Fruit fly (Drosophila melanogaster): ENCODE measurements around the gene RnpS1.

Gene RnpS1

DNA sequence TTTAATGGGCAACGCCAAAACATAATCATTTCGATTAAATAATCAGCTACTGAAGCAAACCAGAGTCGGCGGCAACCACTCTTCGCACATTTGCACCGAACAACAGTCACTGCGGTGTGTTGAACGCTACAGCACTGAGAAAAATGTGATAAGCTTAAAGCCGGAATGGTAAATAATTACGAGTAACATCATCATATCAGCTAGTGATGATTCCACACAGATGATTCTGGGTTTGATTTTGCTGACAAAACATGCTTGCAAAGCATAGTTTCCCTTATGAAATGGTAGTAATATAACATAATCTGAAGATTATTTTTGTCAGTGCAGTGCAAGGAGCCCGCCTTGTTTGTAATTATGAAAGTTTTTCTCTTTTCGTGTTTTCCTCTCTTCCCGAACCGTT, 46.3 kb downstream of the RnpS1 start (continued):
- TF ChIP-seq HLH3B (GFP tag; IDR thresholded peaks at IDR 0.05), result 0 out of 2 replicates have a peak, but pooled peaks have one; percentile 31
- TF ChIP-seq row (GFP tag; IDR thresholded peaks at IDR 0.05), result peak; percentile 58; the same call in 2 of the 3 replicates
- TF ChIP-seq B-H2 (GFP tag; optimal IDR thresholded peaks at IDR 0.05), result no peak
- TF ChIP-seq ind (GFP tag; optimal IDR thresholded peaks at IDR 0.05), result peak; percentile 35
- peak; percentile 12 for TF ChIP-seq CG9727 (GFP tag; optimal IDR thresholded peaks at IDR 0.05)
- no peak for TF ChIP-seq Rfx (GFP tag; IDR thresholded peaks at IDR 0.05)
- TF ChIP-seq luna (GFP tag; optimal IDR thresholded peaks at IDR 0.05), result no peak
- peak; percentile 12 for TF ChIP-seq CG7786 (GFP tag; optimal IDR thresholded peaks at IDR 0.05)
- no peak for TF ChIP-seq CG3163 (GFP tag; optimal IDR thresholded peaks at IDR 0.05)
- TF ChIP-seq Lhr (GFP tag; optimal IDR thresholded peaks at IDR 0.05), result peak; percentile 30
- peak; percentile 25 for TF ChIP-seq her (GFP tag; optimal IDR thresholded peaks at IDR 0.05)
- TF ChIP-seq Antp (GFP tag; optimal IDR thresholded peaks at IDR 0.05), result peak; percentile 58
- no peak for TF ChIP-seq CG32767 (GFP tag; IDR thresholded peaks at IDR 0.05)
- TF ChIP-seq CG17568 (GFP tag; optimal IDR thresholded peaks at IDR 0.05), result no peak
- no peak for TF ChIP-seq Myb (GFP tag; optimal IDR thresholded peaks at IDR 0.05)
- peak; percentile 35 for TF ChIP-seq CG30431 (GFP tag; optimal IDR thresholded peaks at IDR 0.05)
- TF ChIP-seq nmo (GFP tag; optimal IDR thresholded peaks at IDR 0.05), result no peak
- no peak; the same call in 1 of the 2 replicates for TF ChIP-seq CG8765 (GFP tag; IDR thresholded peaks at IDR 0.05)
- no peak for TF ChIP-seq CG10147 (GFP tag; optimal IDR thresholded peaks at IDR 0.05)
- TF ChIP-seq mirr (GFP tag; optimal IDR thresholded peaks at IDR 0.05), result no peak
- TF ChIP-seq NFAT (GFP tag; IDR thresholded peaks at IDR 0.05), result no peak
- peak; percentile 78 for TF ChIP-seq dmrt11E (tag; optimal IDR thresholded peaks at IDR 0.05)
- TF ChIP-seq gem (tag; optimal IDR thresholded peaks at IDR 0.05), result peak; percentile 78
- peak; percentile 54 for TF ChIP-seq CG2678 (tag; optimal IDR thresholded peaks at IDR 0.05)
- no peak for TF ChIP-seq zen2 (GFP tag; IDR thresholded peaks at IDR 0.05; ENCODE audit: partially characterized antibody)
- peak; percentile 53 for TF ChIP-seq CG8359 (GFP tag; optimal IDR thresholded peaks at IDR 0.05; ENCODE audit: borderline replicate concordance)
- TF ChIP-seq slou (GFP tag; optimal IDR thresholded peaks at IDR 0.05), result no peak
- TF ChIP-seq CG4360 (GFP tag; IDR thresholded peaks at IDR 0.05), result no peak
- no peak for TF ChIP-seq CG8281 (tag; optimal IDR thresholded peaks at IDR 0.05)
- TF ChIP-seq bab2 (GFP tag; optimal IDR thresholded peaks at IDR 0.05), result no peak
- no peak for TF ChIP-seq lbe (GFP tag; optimal IDR thresholded peaks at IDR 0.05)
- no peak for TF ChIP-seq YL-1 (GFP tag; optimal IDR thresholded peaks at IDR 0.05)
- TF ChIP-seq cg (GFP tag; optimal IDR thresholded peaks at IDR 0.05), result no peak
- peak; percentile 36 for TF ChIP-seq slp2 (GFP tag; optimal IDR thresholded peaks at IDR 0.05)
- TF ChIP-seq hb (GFP tag; IDR thresholded peaks at IDR 0.05; ENCODE audit: partially characterized antibody), result no peak
- peak; percentile 63 for TF ChIP-seq unpg (GFP tag; optimal IDR thresholded peaks at IDR 0.05)
- no peak for TF ChIP-seq CG33213 (GFP tag; optimal IDR thresholded peaks at IDR 0.05)
- TF ChIP-seq CG6689 (GFP tag; IDR thresholded peaks at IDR 0.05), result peak; percentile 24; the same call in 1 of the 2 replicates
- TF ChIP-seq onecut (GFP tag; IDR thresholded peaks at IDR 0.05), result peak; percentile 33; the same call in 1 of the 2 replicates
- peak; percentile 78 for TF ChIP-seq CG2712 (tag; optimal IDR thresholded peaks at IDR 0.05)
- TF ChIP-seq CG31441 (GFP tag; IDR thresholded peaks at IDR 0.05), result peak; percentile 65
- TF ChIP-seq oc (tag; optimal IDR thresholded peaks at IDR 0.05), result peak; percentile 44
- no peak for TF ChIP-seq CG11247 (GFP tag; IDR thresholded peaks at IDR 0.05)
- peak; percentile 59 for TF ChIP-seq CG16863 (GFP tag; optimal IDR thresholded peaks at IDR 0.05)
- peak; percentile 64 for TF ChIP-seq CG17328 (GFP tag; IDR thresholded peaks at IDR 0.05)
- TF ChIP-seq HmgZ (tag; optimal IDR thresholded peaks at IDR 0.05), result no peak
- peak; percentile 74 for TF ChIP-seq CG11504 (tag; optimal IDR thresholded peaks at IDR 0.05)
- peak; percentile 38 for TF ChIP-seq tap (tag; optimal IDR thresholded peaks at IDR 0.05)
- peak; percentile 31 for TF ChIP-seq CG3281 (GFP tag; optimal IDR thresholded peaks at IDR 0.05)
- TF ChIP-seq NfI (GFP tag; optimal IDR thresholded peaks at IDR 0.05), result peak; percentile 30
- TF ChIP-seq bowl (GFP tag; IDR thresholded peaks at IDR 0.05), result no peak
